Worm (Caenorhabditis elegans) whole organism, mixed stage, embryonic: ENCODE data around the gene K10C2.14.
A peak's percentile ranks its signal among the peaks of the same experiment; 100 is the strongest.

Experiments
- M03D4.4 ChIP-seq: sonication (generic microtip); optimal IDR thresholded peaks from 2 replicates; lab custom pipeline; 2017; ENCODE audit warnings: mild to moderate bottlenecking, missing genetic modification characterization, missing compliant biosample characterization
- blmp-1 ChIP-seq: fragments of 150-350 bp; optimal IDR thresholded peaks from 2 replicates; lab custom pipeline; 2014; ENCODE audit warnings: missing biosample characterization, missing genetic modification characterization
- ceh-39 ChIP-seq: fragments of 150-350 bp; optimal IDR thresholded peaks from 2 replicates; lab custom pipeline; 2014; ENCODE audit warnings: missing biosample characterization, missing genetic modification characterization
- ceh-83 ChIP-seq: fragments of 200-800 bp; sonication (Bioruptor generic); optimal IDR thresholded peaks from 2 replicates; lab custom pipeline; 2018; ENCODE audit warnings: mild to moderate bottlenecking, missing genetic modification characterization, missing compliant biosample characterization
- ces-1 ChIP-seq: fragments of 150-350 bp; optimal IDR thresholded peaks from 2 replicates; lab custom pipeline; 2014; ENCODE audit warnings: missing biosample characterization, missing genetic modification reagents, missing genetic modification characterization
- cnd-1 ChIP-seq: fragments of 200-800 bp; sonication (Bioruptor generic); optimal IDR thresholded peaks from 2 replicates; lab custom pipeline; 2018; ENCODE audit warnings: mild to moderate bottlenecking, missing genetic modification characterization, missing compliant biosample characterization
- drap-1 ChIP-seq: fragments of 200-800 bp; sonication (Bioruptor generic); optimal IDR thresholded peaks from 3 replicates; lab custom pipeline; 2018; ENCODE audit warnings: mild to moderate bottlenecking, missing genetic modification characterization, missing compliant biosample characterization
- elt-1 ChIP-seq: sonication (generic microtip); optimal IDR thresholded peaks from 2 replicates; lab custom pipeline; 2017; ENCODE audit warnings: missing genetic modification characterization, mild to moderate bottlenecking, missing compliant biosample characterization, antibody characterized with exemption, moderate library complexity, borderline replicate concordance; ENCODE audit not compliant: insufficient read depth
- elt-3 ChIP-seq: fragments of 150-350 bp; optimal IDR thresholded peaks from 2 replicates; lab custom pipeline; 2014; ENCODE audit warnings: missing biosample characterization, missing genetic modification characterization
- flh-1 ChIP-seq: fragments of 200-800 bp; sonication (Bioruptor generic); optimal IDR thresholded peaks from 2 replicates; lab custom pipeline; 2018; ENCODE audit warnings: mild to moderate bottlenecking, missing genetic modification characterization, moderate library complexity, missing compliant biosample characterization
- ham-2 ChIP-seq: fragments of 200-800 bp; sonication (Bioruptor generic); optimal IDR thresholded peaks from 2 replicates; lab custom pipeline; 2018; ENCODE audit warnings: mild to moderate bottlenecking, missing genetic modification characterization, missing compliant biosample characterization
- hlh-1 ChIP-seq: fragments of 150-350 bp; optimal IDR thresholded peaks from 2 replicates; lab custom pipeline; 2014; ENCODE audit warnings: missing biosample characterization, missing genetic modification reagents, missing genetic modification characterization
- lin-13 ChIP-seq: fragments of 150-350 bp; optimal IDR thresholded peaks from 2 replicates; lab custom pipeline; 2014; ENCODE audit warnings: missing biosample characterization, missing genetic modification characterization
- lsy-2 ChIP-seq: fragments of 150-350 bp; optimal IDR thresholded peaks from 2 replicates; lab custom pipeline; 2014; ENCODE audit warnings: missing biosample characterization, missing genetic modification characterization
- mab-5 ChIP-seq: fragments of 150-350 bp; optimal IDR thresholded peaks from 2 replicates; lab custom pipeline; 2014; ENCODE audit warnings: missing biosample characterization, missing genetic modification characterization
- mep-1 ChIP-seq: fragments of 150-350 bp; optimal IDR thresholded peaks from 2 replicates; lab custom pipeline; 2017; ENCODE audit warnings: missing biosample characterization, missing genetic modification reagents, missing genetic modification characterization, inconsistent platforms
- mls-2 ChIP-seq: sonication (generic microtip); optimal IDR thresholded peaks from 2 replicates; lab custom pipeline; 2016; ENCODE audit warnings: mild to moderate bottlenecking, missing genetic modification characterization, moderate library complexity, missing compliant biosample characterization
- nhr-28 ChIP-seq: fragments of 150-350 bp; optimal IDR thresholded peaks from 2 replicates; lab custom pipeline; 2014; ENCODE audit warnings: missing biosample characterization, missing genetic modification characterization
- nhr-76 ChIP-seq: sonication (generic microtip); optimal IDR thresholded peaks from 2 replicates; lab custom pipeline; 2017; ENCODE audit warnings: missing biosample characterization, missing genetic modification characterization
- pha-4 ChIP-seq: fragments of 150-350 bp; optimal IDR thresholded peaks from 2 replicates; lab custom pipeline; 2018; ENCODE audit warnings: missing biosample characterization, missing genetic modification reagents, missing genetic modification characterization
- sem-2 ChIP-seq: fragments of 200-800 bp; sonication (Bioruptor generic); optimal IDR thresholded peaks from 2 replicates; lab custom pipeline; 2018; ENCODE audit warnings: mild to moderate bottlenecking, missing genetic modification characterization, missing compliant biosample characterization
- snpc-4 ChIP-seq: fragments of 150-350 bp; optimal IDR thresholded peaks from 2 replicates; lab custom pipeline; 2014; ENCODE audit warnings: missing biosample characterization, missing genetic modification characterization
- sptf-1 ChIP-seq: sonication (generic microtip); optimal IDR thresholded peaks from 2 replicates; lab custom pipeline; 2017; ENCODE audit warnings: mild to moderate bottlenecking, missing genetic modification characterization, moderate library complexity, missing compliant biosample characterization
- tbx-8 ChIP-seq: fragments of 200-800 bp; sonication (Bioruptor generic); optimal IDR thresholded peaks from 2 replicates; lab custom pipeline; 2018; ENCODE audit warnings: mild to moderate bottlenecking, missing genetic modification characterization, moderate library complexity, missing compliant biosample characterization
- unc-120 ChIP-seq: sonication (generic microtip); optimal IDR thresholded peaks from 2 replicates; lab custom pipeline; 2017; ENCODE audit warnings: missing genetic modification characterization, missing compliant biosample characterization; ENCODE audit not compliant: poor library complexity, severe bottlenecking
- unc-39 ChIP-seq: fragments of 150-350 bp; optimal IDR thresholded peaks from 2 replicates; lab custom pipeline; 2014; ENCODE audit warnings: missing biosample characterization, missing genetic modification characterization
- unc-62 ChIP-seq: fragments of 150-350 bp; optimal IDR thresholded peaks from 2 replicates; lab custom pipeline; 2014; ENCODE audit warnings: missing biosample characterization, missing genetic modification reagents, missing genetic modification characterization
- zip-8 ChIP-seq: fragments of 150-350 bp; optimal IDR thresholded peaks from 2 replicates; lab custom pipeline; 2014; ENCODE audit warnings: missing biosample characterization, missing genetic modification characterization
- ztf-11 ChIP-seq: fragments of 150-350 bp; optimal IDR thresholded peaks from 2 replicates; lab custom pipeline; 2014; ENCODE audit warnings: missing biosample characterization, missing genetic modification characterization

Gene K10C2.14

DNA sequence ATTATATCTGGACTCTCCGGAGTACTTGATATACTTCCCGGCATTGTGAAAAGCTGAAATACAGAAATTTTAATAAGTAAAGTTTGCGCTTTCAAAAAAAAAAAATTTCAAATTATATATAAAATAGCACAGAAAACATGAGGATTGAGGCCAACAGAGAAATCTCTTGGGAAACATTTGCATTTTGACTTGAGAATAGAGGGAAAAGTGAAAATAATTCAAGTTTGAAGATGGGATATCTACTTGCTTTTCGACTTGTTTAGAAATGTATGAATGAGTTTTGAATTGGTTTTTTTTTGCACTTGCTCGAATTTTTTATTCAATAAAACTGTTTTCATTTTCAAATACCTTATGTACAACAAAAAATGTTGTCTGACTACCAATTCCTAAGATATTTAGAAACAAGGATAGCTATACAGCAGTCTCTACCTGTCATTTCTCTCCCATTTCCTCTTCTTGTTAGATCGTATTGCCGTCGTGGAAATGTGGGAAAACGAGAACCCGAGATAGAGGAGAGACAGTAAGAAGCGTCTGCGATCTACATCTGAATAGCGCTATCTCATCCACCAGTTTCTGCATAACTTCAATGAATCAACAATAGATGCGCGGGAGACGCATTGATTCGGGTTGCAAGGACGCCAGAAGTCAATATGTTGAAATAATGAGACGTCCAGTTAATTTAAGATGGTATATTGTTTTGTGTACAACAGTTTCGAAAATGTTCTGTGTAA, 23.8 kb downstream of the K10C2.14 start, which contains the start of gene T22E5.6:
T22E5.6 (minus strand) TSS at position 51 of the 731 bp plus-strand sequence.
- TF ChIP-seq lsy-2 (tag; lab: Kevin White, UChicago) (no peak), sem-2 (GFP tag; lab: Kevin White, UChicago) (no peak), pha-4 (tag; lab: Kevin White, UChicago) (no peak), unc-39 (tag; lab: Kevin White, UChicago) (no peak), ham-2 (peak; percentile 7), mab-5 (tag; lab: Kevin White, UChicago) (no peak), cnd-1 (no peak)
- TF ChIP-seq, all 35 proteins: peak for 1

DNA sequence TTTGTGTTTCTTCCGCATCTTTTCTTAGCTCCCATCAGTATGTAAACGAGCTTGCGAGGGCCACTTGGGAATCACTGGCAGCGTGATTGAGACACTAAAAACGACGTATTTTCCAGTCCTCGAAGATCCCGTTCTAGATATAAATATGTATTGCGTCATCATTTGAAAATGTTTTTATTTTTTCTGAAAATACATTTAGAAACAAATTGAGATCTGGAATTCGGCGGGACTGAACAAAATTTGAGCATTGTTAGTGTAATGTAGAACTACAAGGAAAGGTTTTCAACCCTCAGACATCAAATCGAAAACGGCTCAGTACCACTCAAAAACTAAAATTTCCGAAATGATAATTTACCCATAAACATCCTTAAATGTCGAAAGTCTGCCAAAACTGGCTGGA, 26.8 kb downstream of the K10C2.14 start:
- TF ChIP-seq mls-2 (no peak), zip-8 (tag; lab: Kevin White, UChicago) (peak; percentile 82), sem-2 (GFP tag; lab: Kevin White, UChicago) (no peak)
- TF ChIP-seq, all 35 proteins: peak for 1

DNA sequence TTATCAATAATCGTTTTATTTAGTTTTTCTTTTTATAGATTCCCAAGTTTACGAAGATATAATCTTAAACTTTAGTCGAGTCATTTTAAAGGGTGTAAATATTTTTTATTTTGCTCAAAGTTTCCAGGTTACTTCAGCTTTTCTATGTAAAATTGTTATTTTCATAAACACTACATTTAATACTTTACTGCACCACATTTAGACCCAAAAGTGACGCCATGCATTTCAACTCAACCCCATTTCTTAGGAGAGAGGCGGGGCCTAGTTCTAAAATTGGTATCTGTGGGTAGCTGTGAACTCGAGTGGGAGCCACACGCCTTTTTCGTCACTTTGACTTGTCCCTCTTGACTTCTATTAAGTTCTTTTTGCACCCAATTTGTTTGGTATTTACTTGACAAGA, 27.8 kb downstream of the K10C2.14 start, which contains the start of gene T22E5.1:
T22E5.1 (plus strand) TSS at position 301 of the 400 bp plus-strand sequence.
- TF ChIP-seq ceh-39 (tag; lab: Kevin White, UChicago): no peak

DNA sequence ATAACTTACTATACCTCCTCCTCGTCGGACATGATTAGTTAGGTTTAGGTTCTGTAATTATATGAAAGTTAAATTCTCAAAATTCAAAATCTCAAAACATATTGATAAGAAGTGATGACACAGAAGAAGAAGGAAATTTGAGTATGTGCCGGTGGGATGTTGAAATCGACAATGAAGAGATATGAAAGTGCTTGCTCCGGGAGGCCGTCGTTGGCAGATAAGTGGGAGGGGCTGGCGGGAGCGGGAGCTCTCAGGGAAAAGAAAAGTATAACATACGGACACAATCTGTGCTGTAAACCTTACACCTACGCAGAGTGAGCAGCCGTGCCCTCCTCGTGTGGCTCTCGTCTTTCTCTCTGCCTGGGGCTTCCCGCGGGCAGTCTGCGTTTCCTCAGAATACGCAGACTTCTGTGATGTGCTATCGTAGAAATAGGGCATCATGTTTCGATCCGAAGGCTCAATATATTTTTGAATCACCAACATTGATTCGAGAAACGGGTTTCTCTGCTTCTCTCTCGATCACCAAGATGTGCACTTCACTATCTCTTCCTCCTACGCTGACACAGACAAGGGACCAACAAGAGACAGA, 30.1 kb downstream of the K10C2.14 start, which contains the start of gene mup-2:
mup-2 (minus strand) TSS at position 51 of the 589 bp plus-strand sequence.
- peak; percentile 93 for TF ChIP-seq unc-120 (tag; lab: Kevin White, UChicago)
- TF ChIP-seq mls-2: no peak
- peak; percentile 96 for TF ChIP-seq hlh-1 (tag; lab: Kevin White, UChicago)
- TF ChIP-seq sptf-1: no peak
- TF ChIP-seq unc-62: peak; percentile 75

DNA sequence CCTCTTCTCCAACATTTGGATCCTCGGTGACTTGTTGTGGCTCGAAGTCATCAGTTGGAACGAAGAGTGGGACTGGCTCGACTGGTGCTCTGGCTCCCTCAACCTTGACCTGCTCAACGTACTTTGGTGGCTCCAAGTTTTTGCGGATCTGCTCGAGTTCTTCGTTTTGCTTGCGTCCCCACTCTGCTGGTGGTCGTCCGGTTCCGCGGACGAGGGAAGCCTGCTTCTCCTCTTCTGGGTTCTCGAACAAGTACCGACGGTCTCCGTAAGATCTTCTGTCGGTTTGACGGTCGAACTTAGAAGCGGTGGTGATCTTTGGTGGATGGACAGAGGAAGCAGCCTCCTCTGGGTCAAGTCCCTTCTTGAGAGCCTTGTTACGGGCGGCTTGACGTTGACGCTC, 31.7 kb downstream of the K10C2.14 start:
- TF ChIP-seq nhr-76 (tag; lab: Kevin White, UChicago): no peak
- no peak for TF ChIP-seq elt-1 (tag; lab: Kevin White, UChicago)
- TF ChIP-seq ceh-83 (GFP tag; lab: Kevin White, UChicago): no peak
- no peak for TF ChIP-seq mls-2
- TF ChIP-seq flh-1 (GFP tag; lab: Kevin White, UChicago): no peak
- TF ChIP-seq unc-120 (tag; lab: Kevin White, UChicago): no peak
- TF ChIP-seq mep-1: no peak
- TF ChIP-seq pha-4 (tag; lab: Kevin White, UChicago): no peak
- TF ChIP-seq ztf-11 (tag; lab: Kevin White, UChicago): no peak
- no peak for TF ChIP-seq M03D4.4 (tag; lab: Kevin White, UChicago)
- TF ChIP-seq, all 35 proteins: peak for 0

DNA sequence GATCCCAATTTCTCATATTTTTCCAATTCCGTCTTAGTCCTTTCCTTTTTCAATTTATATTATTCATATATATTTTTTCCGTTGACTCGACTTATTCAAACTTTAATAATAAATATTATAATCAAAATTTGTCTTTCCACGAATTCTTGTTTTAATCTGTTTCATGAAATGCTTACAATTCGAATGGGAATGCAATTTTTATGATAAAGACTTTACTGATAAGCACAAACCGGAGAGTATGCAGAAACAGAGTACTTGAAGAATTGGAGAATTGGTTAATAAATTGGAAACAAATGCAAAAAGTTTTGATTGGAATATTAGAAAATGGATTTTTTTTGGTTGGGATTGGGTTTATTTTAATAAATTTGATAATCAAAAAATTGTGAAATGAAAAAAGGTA, 32.1 kb downstream of the K10C2.14 start:
- TF ChIP-seq tbx-8 (GFP tag; lab: Kevin White, UChicago): no peak
- TF ChIP-seq lin-13: no peak
- no peak for TF ChIP-seq mab-5 (tag; lab: Kevin White, UChicago)
- no peak for TF ChIP-seq ceh-83 (GFP tag; lab: Kevin White, UChicago)
- TF ChIP-seq lsy-2 (tag; lab: Kevin White, UChicago): no peak
- no peak for TF ChIP-seq snpc-4 (tag; lab: Kevin White, UChicago)
- no peak for TF ChIP-seq drap-1 (GFP tag; lab: Kevin White, UChicago)
- TF ChIP-seq zip-8 (tag; lab: Kevin White, UChicago): no peak
- no peak for TF ChIP-seq elt-3 (tag; lab: Kevin White, UChicago)
- TF ChIP-seq ces-1 (GFP tag; lab: Kevin White, UChicago): no peak
- no peak for TF ChIP-seq M03D4.4 (tag; lab: Kevin White, UChicago)
- TF ChIP-seq unc-39 (tag; lab: Kevin White, UChicago): no peak
- TF ChIP-seq unc-120 (tag; lab: Kevin White, UChicago): no peak
- no peak for TF ChIP-seq sem-2 (GFP tag; lab: Kevin White, UChicago)
- TF ChIP-seq elt-1 (tag; lab: Kevin White, UChicago): no peak
- TF ChIP-seq pha-4 (tag; lab: Kevin White, UChicago): no peak
- TF ChIP-seq blmp-1 (tag; lab: Kevin White, UChicago): no peak
- TF ChIP-seq nhr-28 (tag; lab: Kevin White, UChicago): no peak
